Worm (Caenorhabditis elegans) whole organism, young adult: ENCODE measurements around the gene F42A9.11.
A peak's percentile ranks its signal among the peaks of the same experiment; 100 is the strongest.

Experiments used
- B0336.3 ChIP-seq: fragments of 200-800 bp; sonication (Bioruptor generic); IDR thresholded peaks from 2 replicates; pipeline ENCODE4 v1.3.6; 2022; ENCODE audit warnings: missing genetic modification characterization, missing compliant biosample characterization
- D2030.7 ChIP-seq: fragments of 200-800 bp; sonication (Bioruptor generic); IDR thresholded peaks from 2 replicates; pipeline ENCODE4 v1.3.6; 2022; ENCODE audit warnings: missing genetic modification reagents, missing genetic modification characterization, missing compliant biosample characterization
- F22D6.2 ChIP-seq: sonication (generic microtip); optimal IDR thresholded peaks from 2 replicates; lab custom pipeline; 2016; ENCODE audit warnings: mild to moderate bottlenecking, missing genetic modification characterization, missing compliant biosample characterization
- F23B12.7 ChIP-seq: sonication (generic microtip); optimal IDR thresholded peaks from 2 replicates; lab custom pipeline; 2017; ENCODE audit warnings: missing genetic modification characterization, mild to moderate bottlenecking, missing compliant biosample characterization, antibody characterized with exemption, moderate library complexity; ENCODE audit not compliant: insufficient read depth
- F33H1.4 ChIP-seq: fragments of 200-800 bp; sonication (Bioruptor generic); IDR thresholded peaks from 2 replicates; pipeline ENCODE4 v1.3.6; 2022; ENCODE audit warnings: missing genetic modification reagents, missing genetic modification characterization, missing compliant biosample characterization
- F55B11.4 ChIP-seq: sonication (generic microtip); optimal IDR thresholded peaks from 2 replicates; lab custom pipeline; 2016; ENCODE audit warnings: missing compliant biosample characterization, missing genetic modification characterization, borderline replicate concordance; ENCODE audit not compliant: insufficient read depth
- F57C9.4 ChIP-seq: sonication (generic microtip); optimal IDR thresholded peaks from 2 replicates; lab custom pipeline; 2017; ENCODE audit warnings: mild to moderate bottlenecking, missing genetic modification characterization, missing compliant biosample characterization
- K11D2.4 ChIP-seq: fragments of 200-800 bp; sonication (Bioruptor generic); IDR thresholded peaks from 2 replicates; pipeline ENCODE4 v1.3.6; 2022; ENCODE audit warnings: missing genetic modification reagents, missing genetic modification characterization, missing compliant biosample characterization
- T26A5.8 ChIP-seq: sonication (generic microtip); optimal IDR thresholded peaks from 2 replicates; lab custom pipeline; 2016; ENCODE audit warnings: missing genetic modification characterization, missing compliant biosample characterization
- Y53G8AR.9 ChIP-seq: fragments of 200-800 bp; sonication (Bioruptor generic); conservative IDR thresholded peaks from 2 replicates; pipeline ENCODE4 v1.3.6; 2022; ENCODE audit warnings: missing genetic modification reagents, missing genetic modification characterization, missing compliant biosample characterization
- cebp-2 ChIP-seq: fragments of 200-800 bp; sonication (Bioruptor generic); IDR thresholded peaks from 2 replicates; pipeline ENCODE4 v1.3.6; 2022; ENCODE audit warnings: missing genetic modification characterization, missing compliant biosample characterization
- ceh-27 ChIP-seq: fragments of 200-800 bp; sonication (Bioruptor generic); optimal IDR thresholded peaks from 2 replicates; lab custom pipeline; 2018; ENCODE audit warnings: mild to moderate bottlenecking, missing genetic modification characterization, moderate library complexity, missing compliant biosample characterization
- ceh-40 ChIP-seq: fragments of 200-800 bp; sonication (Bioruptor generic); IDR thresholded peaks from 2 replicates; pipeline ENCODE4 v1.3.6; 2022; ENCODE audit warnings: missing genetic modification characterization, missing compliant biosample characterization
- egl-18 ChIP-seq: fragments of 200-800 bp; sonication (Bioruptor generic); IDR thresholded peaks from 2 replicates; pipeline ENCODE4 v1.3.6; 2022; ENCODE audit warnings: missing genetic modification reagents, missing genetic modification characterization, missing compliant biosample characterization
- hlh-12 ChIP-seq: sonication (generic microtip); optimal IDR thresholded peaks from 2 replicates; lab custom pipeline; 2016; ENCODE audit warnings: missing genetic modification characterization, missing compliant biosample characterization
- hsf-1 ChIP-seq: fragments of 200-800 bp; sonication (Bioruptor generic); IDR thresholded peaks from 2 replicates; pipeline ENCODE4 v1.3.6; 2022; ENCODE audit warnings: missing genetic modification reagents, missing genetic modification characterization, missing compliant biosample characterization
- let-526 ChIP-seq: fragments of 200-800 bp; sonication (Bioruptor generic); IDR thresholded peaks from 2 replicates; pipeline ENCODE4 v1.3.6; 2022; ENCODE audit warnings: missing genetic modification reagents, missing genetic modification characterization, missing compliant biosample characterization
- let-607 ChIP-seq, 2 experiments: fragments of 200-800 bp in 1 of 2; sonication (Bioruptor generic) in 1 of 2; sonication (generic microtip) in 1 of 2; optimal IDR thresholded peaks; 2 replicates each; lab custom pipeline; 2016 to 2018; ENCODE audit warnings: mild to moderate bottlenecking in 2 of 2, missing compliant biosample characterization in 2 of 2, missing genetic modification characterization in 2 of 2, moderate library complexity in 2 of 2, missing genotype in 1 of 2
- lin-40 ChIP-seq: sonication (generic microtip); optimal IDR thresholded peaks from 2 replicates; lab custom pipeline; 2016; ENCODE audit warnings: missing genetic modification characterization, mild to moderate bottlenecking, missing compliant biosample characterization, missing genotype, missing genetic modification reagents
- lsl-1 ChIP-seq: fragments of 200-800 bp; sonication (Bioruptor generic); optimal IDR thresholded peaks from 2 replicates; lab custom pipeline; 2018; ENCODE audit warnings: mild to moderate bottlenecking, missing genetic modification characterization, moderate library complexity, missing compliant biosample characterization
- madf-8 ChIP-seq: fragments of 200-800 bp; sonication (Bioruptor generic); conservative IDR thresholded peaks from 2 replicates; pipeline ENCODE4 v1.3.6; 2022; ENCODE audit warnings: missing genetic modification reagents, missing genetic modification characterization, missing compliant biosample characterization
- mel-28 ChIP-seq: sonication (generic microtip); optimal IDR thresholded peaks from 2 replicates; lab custom pipeline; 2016; ENCODE audit warnings: borderline replicate concordance, mild to moderate bottlenecking, missing genetic modification characterization, missing compliant biosample characterization
- mxl-1 ChIP-seq: sonication (generic microtip); optimal IDR thresholded peaks from 2 replicates; lab custom pipeline; 2016; ENCODE audit warnings: missing genetic modification characterization, missing compliant biosample characterization
- nfyb-1 ChIP-seq: fragments of 200-800 bp; sonication (Bioruptor generic); IDR thresholded peaks from 2 replicates; pipeline ENCODE4 v1.3.6; 2022; ENCODE audit warnings: missing genetic modification reagents, missing genetic modification characterization, missing compliant biosample characterization
- nhr-120 ChIP-seq: fragments of 200-800 bp; sonication (Bioruptor generic); IDR thresholded peaks from 2 replicates; pipeline ENCODE4 v1.3.6; 2022; ENCODE audit warnings: missing genetic modification characterization, missing compliant biosample characterization
- nhr-80 ChIP-seq: sonication (generic microtip); optimal IDR thresholded peaks from 2 replicates; lab custom pipeline; 2016; ENCODE audit warnings: missing genetic modification characterization, missing compliant biosample characterization
- rec-8 ChIP-seq, 2 experiments: sonication (generic microtip); optimal IDR thresholded peaks; 2 replicates each; lab custom pipeline; 2016; ENCODE audit warnings: mild to moderate bottlenecking in 2 of 2, missing genetic modification characterization in 2 of 2, missing genetic modification reagents in 2 of 2, missing genotype in 2 of 2, missing biosample characterization in 1 of 2, missing compliant biosample characterization in 1 of 2, moderate library complexity in 1 of 2
- rpc-1 ChIP-seq, 2 experiments: fragments of 150-350 bp in 1 of 2; sonication (generic microtip) in 1 of 2; optimal IDR thresholded peaks; 2 replicates each; lab custom pipeline; 2014 to 2018; ENCODE audit warnings: missing biosample characterization in 1 of 2, missing genetic modification characterization in 1 of 2, missing genetic modification reagents in 1 of 2, missing genotype in 1 of 2
- sea-2 ChIP-seq: fragments of 200-800 bp; sonication (Bioruptor generic); IDR thresholded peaks from 2 replicates; pipeline ENCODE4 v1.3.6; 2022; ENCODE audit warnings: missing genetic modification characterization, missing compliant biosample characterization
- snpc-1.3 ChIP-seq: sonication (generic microtip); optimal IDR thresholded peaks from 2 replicates; lab custom pipeline; 2017; ENCODE audit warnings: missing genetic modification characterization, mild to moderate bottlenecking, missing compliant biosample characterization, antibody characterized with exemption, moderate library complexity, missing genotype, missing genetic modification reagents; ENCODE audit not compliant: insufficient read depth
- snpc-3.4 ChIP-seq: sonication (generic microtip); optimal IDR thresholded peaks from 2 replicates; lab custom pipeline; 2017; ENCODE audit warnings: missing genetic modification characterization, mild to moderate bottlenecking, missing compliant biosample characterization, antibody characterized with exemption, moderate library complexity, missing genotype, missing genetic modification reagents
- snpc-4 ChIP-seq, 5 experiments: fragments of 150-350 bp in 1 of 5; sonication (generic microtip) in 4 of 5; optimal IDR thresholded peaks; 2 replicates each; lab custom pipeline; 2014 to 2018; ENCODE audit warnings: missing genetic modification characterization in 5 of 5, missing biosample characterization in 3 of 5, antibody characterized with exemption in 2 of 5, mild to moderate bottlenecking in 2 of 5, missing compliant biosample characterization in 2 of 5, missing genotype in 2 of 5, moderate library complexity in 2 of 5, missing genetic modification reagents in 1 of 5
- tlf-1 ChIP-seq: fragments of 200-800 bp; sonication (Bioruptor generic); optimal IDR thresholded peaks from 2 replicates; lab custom pipeline; 2018; ENCODE audit warnings: mild to moderate bottlenecking, missing genetic modification characterization, missing compliant biosample characterization
- xnd-1 ChIP-seq: sonication (generic microtip); optimal IDR thresholded peaks from 2 replicates; lab custom pipeline; 2016; ENCODE audit warnings: missing genotype, missing genetic modification reagents, missing genetic modification characterization, missing compliant biosample characterization
- ztf-28 ChIP-seq: fragments of 200-800 bp; sonication (Bioruptor generic); IDR thresholded peaks from 2 replicates; pipeline ENCODE4 v1.3.6; 2022; ENCODE audit warnings: missing genetic modification reagents, missing genetic modification characterization, missing compliant biosample characterization

The F42A9.11 gene

ce11 chrIV:8605217-8605616 lies 22.2 kb upstream of the F42A9.11 start:
- TF ChIP-seq mxl-1 (tag; lab: Kevin White, UChicago) (no peak), snpc-3.4 (tag; lab: Kevin White, UChicago) (no peak), egl-18 (GFP tag; lab: Robert Waterston, UW) (no peak), nfyb-1 (GFP tag; lab: Robert Waterston, UW) (no peak), Y53G8AR.9 (GFP tag; lab: Robert Waterston, UW) (no peak), F22D6.2 (tag; lab: Kevin White, UChicago) (no peak), ceh-40 (no peak)

- TF ChIP-seq F33H1.4 (GFP tag; lab: Robert Waterston, UW): peak; percentile 73
- peak; percentile 54 for TF ChIP-seq lsl-1
These were observed 20.0 kb upstream of the F42A9.11 start for ce11 chrIV:8607468-8607867.

- TF ChIP-seq let-526 (no peak), hlh-12 (tag; lab: Kevin White, UChicago) (no peak), ceh-27 (no peak), B0336.3 (GFP tag; lab: Robert Waterston, UW) (no peak), K11D2.4 (GFP tag; lab: Robert Waterston, UW) (no peak), sea-2 (no peak), F57C9.4 (tag; lab: Kevin White, UChicago) (no peak), mel-28 (tag; lab: Kevin White, UChicago) (no peak), cebp-2 (GFP tag; lab: Robert Waterston, UW) (no peak), nhr-120 (no peak), mxl-1 (tag; lab: Kevin White, UChicago) (no peak)
These were observed 19.2 kb upstream of the F42A9.11 start for ce11 chrIV:8608204-8608603.

ce11 chrIV:8608934-8609333 lies 18.5 kb upstream of the F42A9.11 start, which contains the start of gene F42A9.6:
F42A9.6 (plus strand) TSS chrIV:8609234.
- TF ChIP-seq let-607 (tag; optimal IDR thresholded peaks at IDR 0.05; lab: Kevin White, UChicago) (no peak), snpc-1.3 (tag; lab: Kevin White, UChicago) (no peak), F23B12.7 (tag; lab: Kevin White, UChicago) (no peak), madf-8 (GFP tag; lab: Robert Waterston, UW) (no peak), ztf-28 (GFP tag; lab: Robert Waterston, UW) (no peak), rec-8 (tag; optimal IDR thresholded peaks at IDR 0.05; lab: Kevin White, UChicago) (no peak), rpc-1 (optimal IDR thresholded peaks at IDR 0.05; lab: Kevin White, UChicago) (no peak), rpc-1 (tag; optimal IDR thresholded peaks at IDR 0.05; lab: Kevin White, UChicago) (no peak)

ce11 chrIV:8611886-8612542 lies 15.4 kb upstream of the F42A9.11 start, which contains the start of the genes F42A9.17 and cyp-33E2:
F42A9.17 (minus strand) TSS chrIV:8611936.
cyp-33E2 (plus strand) TSS chrIV:8612334.
- peak; percentile 81 for TF ChIP-seq nhr-80 (tag; lab: Kevin White, UChicago)
- TF ChIP-seq T26A5.8 (tag; lab: Kevin White, UChicago): no peak

- no peak for TF ChIP-seq lsl-1
- TF ChIP-seq nhr-80 (tag; lab: Kevin White, UChicago): peak; percentile 57
- no peak for TF ChIP-seq hsf-1 (GFP tag; lab: Robert Waterston, UW)
- TF ChIP-seq F55B11.4: no peak
- no peak for TF ChIP-seq xnd-1 (tag; lab: Kevin White, UChicago)
- TF ChIP-seq snpc-4 (GFP tag; optimal IDR thresholded peaks at IDR 0.05; lab: Kevin White, UChicago): no peak
- TF ChIP-seq snpc-4 (tag; optimal IDR thresholded peaks at IDR 0.05; lab: Kevin White, UChicago): no peak
- no peak for TF ChIP-seq lin-40
- no peak for TF ChIP-seq D2030.7 (GFP tag; lab: Robert Waterston, UW)
- TF ChIP-seq tlf-1 (GFP tag; lab: Kevin White, UChicago): no peak
- TF ChIP-seq, all 124 proteins: peak for 1
These were observed 12.8 kb upstream of the F42A9.11 start, which contains the start of gene cyp-33E3 for ce11 chrIV:8614680-8615079. cyp-33E3 (plus strand) TSS chrIV:8614995.
